Fruit fly (Drosophila melanogaster) whole organism, embryonic: ENCODE results near the gene CG13455.

Source experiments
- Abd-B ChIP-seq: fragments of 200-800 bp; sonication (Bioruptor generic); optimal IDR thresholded peaks from 2 replicates; lab custom pipeline; 2018; ENCODE audit warnings: missing biosample characterization, mild to moderate bottlenecking, missing genetic modification characterization, moderate library complexity
- Adf1 ChIP-seq: fragments of 200-800 bp; sonication (Bioruptor generic); IDR thresholded peaks from 2 replicates; pipeline ENCODE4 v1.3.6; 2022; ENCODE audit warnings: missing biosample characterization, missing genetic modification characterization
- Blimp-1 ChIP-seq: fragments of 200-800 bp; sonication (Bioruptor generic); optimal IDR thresholded peaks from 3 replicates; lab custom pipeline; 2018; ENCODE audit warnings: missing biosample characterization, missing genetic modification characterization, mild to moderate bottlenecking, moderate library complexity, missing genetic modification reagents
- CG17361 ChIP-seq: fragments of 200-800 bp; sonication (Bioruptor generic); IDR thresholded peaks from 3 replicates; pipeline ENCODE4 v1.3.6; 2022; ENCODE audit warnings: missing biosample characterization, missing genetic modification characterization
- CG2712 ChIP-seq: fragments of 200-800 bp; optimal IDR thresholded peaks from 3 replicates; lab custom pipeline; 2019; ENCODE audit warnings: missing biosample characterization, mild to moderate bottlenecking, missing genetic modification characterization, moderate library complexity
- CG32772 ChIP-seq: fragments of 200-800 bp; sonication (Bioruptor generic); IDR thresholded peaks from 2 replicates; pipeline ENCODE4 v1.3.6; 2022; ENCODE audit warnings: missing biosample characterization, missing genetic modification characterization
- CG33213 ChIP-seq: fragments of 200-800 bp; sonication (Bioruptor generic); optimal IDR thresholded peaks from 3 replicates; lab custom pipeline; 2016; ENCODE audit warnings: missing biosample characterization, missing genetic modification characterization
- CG8478 ChIP-seq: fragments of >200 bp; optimal IDR thresholded peaks from 2 replicates; lab custom pipeline; 2018
- CG8944 ChIP-seq: fragments of 200-800 bp; sonication (Bioruptor generic); optimal IDR thresholded peaks from 3 replicates; lab custom pipeline; 2016; ENCODE audit warnings: missing biosample characterization, missing genetic modification characterization
- CG9817 ChIP-seq: fragments of 200-800 bp; sonication (Bioruptor generic); optimal IDR thresholded peaks from 2 replicates; lab custom pipeline; 2018; ENCODE audit warnings: missing biosample characterization, mild to moderate bottlenecking, missing genetic modification characterization, moderate library complexity
- CTCF ChIP-seq: fragments of 200-800 bp; sonication (Bioruptor generic); optimal IDR thresholded peaks from 2 replicates; lab custom pipeline; 2017; ENCODE audit warnings: missing biosample characterization, mild to moderate bottlenecking, missing genetic modification characterization, moderate library complexity
- Camta ChIP-seq: fragments of 200-800 bp; sonication (Bioruptor generic); optimal IDR thresholded peaks from 2 replicates; lab custom pipeline; 2016; ENCODE audit warnings: missing biosample characterization, missing genetic modification characterization
- Dad ChIP-seq: fragments of 200-800 bp; sonication (Bioruptor generic); optimal IDR thresholded peaks from 3 replicates; lab custom pipeline; 2016; ENCODE audit warnings: missing biosample characterization, missing genetic modification characterization
- Dek ChIP-seq: fragments of 200-800 bp; sonication (Bioruptor generic); optimal IDR thresholded peaks from 3 replicates; lab custom pipeline; 2019; ENCODE audit warnings: missing biosample characterization, mild to moderate bottlenecking, missing genetic modification characterization, moderate library complexity
- Dip2 ChIP-seq: fragments of 200-800 bp; sonication (Bioruptor generic); IDR thresholded peaks from 2 replicates; pipeline ENCODE4 v1.3.6; 2022; ENCODE audit warnings: missing biosample characterization, missing genetic modification characterization
- Hr3 ChIP-seq: fragments of 200-800 bp; sonication (Bioruptor generic); optimal IDR thresholded peaks from 3 replicates; lab custom pipeline; 2016; ENCODE audit warnings: missing biosample characterization, missing genetic modification characterization
- Med ChIP-seq: fragments of 200-800 bp; sonication (Bioruptor generic); peaks from one replicate; lab custom pipeline; 2016; ENCODE audit warnings: missing biosample characterization, missing genetic modification characterization, mild to moderate bottlenecking, inconsistent platforms, moderate library complexity
- Oli ChIP-seq: fragments of 200-800 bp; sonication (Bioruptor generic); optimal IDR thresholded peaks from 2 replicates; lab custom pipeline; 2018; ENCODE audit warnings: missing biosample characterization, mild to moderate bottlenecking, missing genetic modification characterization, moderate library complexity
- Pdp1 ChIP-seq, 2 experiments: fragments of 200-800 bp; sonication (Bioruptor generic); optimal IDR thresholded peaks; 3 replicates each; lab custom pipeline; 2016; ENCODE audit warnings: missing biosample characterization in 2 of 2, missing genetic modification characterization in 2 of 2, mild to moderate bottlenecking in 1 of 2, moderate library complexity in 1 of 2
- Ravus ChIP-seq: fragments of 200-800 bp; sonication (Bioruptor generic); IDR thresholded peaks from 2 replicates; pipeline ENCODE4 v1.3.6; 2022; ENCODE audit warnings: missing biosample characterization, missing genetic modification characterization
- Taf1 ChIP-seq: fragments of 200-800 bp; sonication (Bioruptor generic); IDR thresholded peaks from 2 replicates; pipeline ENCODE4 v1.3.6; 2022; ENCODE audit warnings: missing biosample characterization, missing genetic modification characterization
- Trl ChIP-seq, 3 experiments: fragments of >200 bp in 2 of 3; fragments of 200-800 bp in 1 of 3; sonication (Bioruptor generic) in 1 of 3; optimal IDR thresholded peaks; 2 replicates in 1 of 3; 3 replicates in 2 of 3; lab custom pipeline; 2016 to 2017; ENCODE audit warnings: missing biosample characterization in 1 of 3, missing genetic modification characterization in 1 of 3
- abd-A ChIP-seq: fragments of 200-800 bp; sonication (Bioruptor generic); optimal IDR thresholded peaks from 3 replicates; lab custom pipeline; 2019; ENCODE audit warnings: missing biosample characterization, mild to moderate bottlenecking, missing genetic modification characterization, moderate library complexity
- bab2 ChIP-seq: fragments of 200-800 bp; sonication (Bioruptor generic); optimal IDR thresholded peaks from 2 replicates; lab custom pipeline; 2016; ENCODE audit warnings: missing biosample characterization, missing genetic modification characterization
- bowl ChIP-seq: fragments of 200-800 bp; sonication (Bioruptor generic); IDR thresholded peaks from 2 replicates; pipeline ENCODE4 v1.3.6; 2022; ENCODE audit warnings: missing biosample characterization, missing genetic modification characterization
- cas ChIP-seq: fragments of 200-800 bp; sonication (Bioruptor generic); IDR thresholded peaks from 2 replicates; pipeline ENCODE4 v1.3.6; 2022; ENCODE audit warnings: missing biosample characterization, missing genetic modification characterization
- chn ChIP-seq: fragments of 200-800 bp; sonication (Bioruptor generic); optimal IDR thresholded peaks from 2 replicates; lab custom pipeline; 2016; ENCODE audit warnings: missing biosample characterization, missing genetic modification characterization
- crc ChIP-seq: fragments of 200-800 bp; sonication (Bioruptor generic); optimal IDR thresholded peaks from 2 replicates; lab custom pipeline; 2016; ENCODE audit warnings: missing biosample characterization, missing genetic modification characterization
- dpn ChIP-seq, 2 experiments: fragments of 200-800 bp; sonication (Bioruptor generic); optimal IDR thresholded peaks; 3 replicates each; lab custom pipeline; 2016; ENCODE audit warnings: missing biosample characterization in 2 of 2, missing genetic modification characterization in 2 of 2
- ewg ChIP-seq: fragments of 200-800 bp; sonication (Bioruptor generic); optimal IDR thresholded peaks from 3 replicates; lab custom pipeline; 2017; ENCODE audit warnings: mild to moderate bottlenecking, missing biosample characterization, missing genetic modification reagents, missing genetic modification characterization
- fd64A ChIP-seq: fragments of 200-800 bp; sonication (Bioruptor generic); optimal IDR thresholded peaks from 3 replicates; lab custom pipeline; 2018; ENCODE audit warnings: missing biosample characterization, mild to moderate bottlenecking, missing genetic modification characterization
- gsb ChIP-seq: fragments of 200-800 bp; sonication (Bioruptor generic); IDR thresholded peaks from 2 replicates; pipeline ENCODE4 v1.3.6; 2022; ENCODE audit warnings: missing biosample characterization, missing genetic modification characterization
- her ChIP-seq: fragments of 200-800 bp; sonication (Bioruptor generic); optimal IDR thresholded peaks from 2 replicates; lab custom pipeline; 2016; ENCODE audit warnings: missing biosample characterization, missing genetic modification characterization
- kni ChIP-seq: fragments of 200-800 bp; sonication (Bioruptor generic); optimal IDR thresholded peaks from 3 replicates; lab custom pipeline; 2017; ENCODE audit warnings: mild to moderate bottlenecking, missing biosample characterization, missing genetic modification reagents, missing genetic modification characterization
- lola ChIP-seq, 3 experiments: fragments of >200 bp in 2 of 3; fragments of 200-800 bp in 1 of 3; sonication (Bioruptor generic) in 1 of 3; optimal IDR thresholded peaks; 2 replicates each; lab custom pipeline; 2017 to 2019; ENCODE audit warnings: missing biosample characterization in 3 of 3, missing genetic modification characterization in 3 of 3, mild to moderate bottlenecking in 1 of 3, moderate library complexity in 1 of 3
- odd ChIP-seq: fragments of 200-800 bp; sonication (Bioruptor generic); optimal IDR thresholded peaks from 2 replicates; lab custom pipeline; 2017; ENCODE audit warnings: missing biosample characterization, mild to moderate bottlenecking, missing genetic modification characterization
- pnt ChIP-seq: fragments of 200-800 bp; sonication (Bioruptor generic); optimal IDR thresholded peaks from 3 replicates; lab custom pipeline; 2016; ENCODE audit warnings: missing biosample characterization, missing genetic modification characterization
- pros ChIP-seq: fragments of 200-800 bp; sonication (Bioruptor generic); optimal IDR thresholded peaks from 3 replicates; lab custom pipeline; 2019; ENCODE audit warnings: missing biosample characterization, mild to moderate bottlenecking, missing genetic modification characterization, moderate library complexity
- scrt ChIP-seq: fragments of 200-800 bp; sonication (Bioruptor generic); optimal IDR thresholded peaks from 2 replicates; lab custom pipeline; 2018; ENCODE audit warnings: missing biosample characterization, mild to moderate bottlenecking, missing genetic modification characterization, moderate library complexity
- sens ChIP-seq: fragments of 200-800 bp; sonication (Bioruptor generic); peaks from one replicate; lab custom pipeline; 2016; ENCODE audit warnings: missing biosample characterization, missing genetic modification characterization
- slbo ChIP-seq: fragments of 200-800 bp; sonication (Bioruptor generic); IDR thresholded peaks from 2 replicates; pipeline ENCODE4 v1.3.6; 2022; ENCODE audit warnings: missing biosample characterization, missing genetic modification characterization
- sqz ChIP-seq: fragments of 200-800 bp; sonication (Bioruptor generic); optimal IDR thresholded peaks from 3 replicates; lab custom pipeline; 2018; ENCODE audit warnings: missing biosample characterization, mild to moderate bottlenecking, missing genetic modification characterization
- tup ChIP-seq: fragments of 200-800 bp; sonication (Bioruptor generic); optimal IDR thresholded peaks from 2 replicates; lab custom pipeline; 2016; ENCODE audit warnings: missing biosample characterization, mild to moderate bottlenecking, missing genetic modification characterization, moderate library complexity
- twi ChIP-seq: fragments of 200-800 bp; optimal IDR thresholded peaks from 2 replicates; lab custom pipeline; 2019; ENCODE audit warnings: missing biosample characterization, mild to moderate bottlenecking, missing genetic modification characterization, moderate library complexity
- usp ChIP-seq: fragments of >200 bp; optimal IDR thresholded peaks from 2 replicates; lab custom pipeline; 2017; ENCODE audit warnings: missing biosample characterization, missing genetic modification characterization
- zen ChIP-seq: fragments of 200-800 bp; sonication (Bioruptor generic); optimal IDR thresholded peaks from 3 replicates; lab custom pipeline; 2018; ENCODE audit warnings: missing biosample characterization, mild to moderate bottlenecking, missing genetic modification characterization, moderate library complexity
- zf30C ChIP-seq: fragments of 200-800 bp; sonication (Bioruptor generic); optimal IDR thresholded peaks from 3 replicates; lab custom pipeline; 2018; ENCODE audit warnings: missing biosample characterization, mild to moderate bottlenecking, missing genetic modification characterization

The CG13455 gene

dm6 chr3L:15539903-15540409 is 43.6 kb downstream of the CG13455 start:
- no peak for TF ChIP-seq CG8944 (GFP tag; lab: Kevin White, UChicago)
- TF ChIP-seq CG33213 (GFP tag; lab: Kevin White, UChicago) = no peak
- peak; percentile 8 for TF ChIP-seq Med (GFP tag; lab: Kevin White, UChicago)
- no peak for TF ChIP-seq lola (GFP tag; optimal IDR thresholded peaks at IDR 0.05; lab: Kevin White, UChicago)
- no peak for TF ChIP-seq pros
- no peak for TF ChIP-seq Dek (tag; lab: Kevin White, UChicago)
- TF ChIP-seq odd (GFP tag; lab: Kevin White, UChicago) = no peak
- TF ChIP-seq sens (GFP tag; lab: Kevin White, UChicago) = peak; percentile 53
- TF ChIP-seq Ravus (GFP tag; lab: Robert Waterston, UW) = no peak
- peak; percentile 12 for TF ChIP-seq Blimp-1 (GFP tag; lab: Kevin White, UChicago)
- TF ChIP-seq bowl (GFP tag; lab: Robert Waterston, UW) = no peak
- no peak for TF ChIP-seq Dip2 (GFP tag; lab: Robert Waterston, UW)
- TF ChIP-seq tup (GFP tag; lab: Kevin White, UChicago) = no peak
- TF ChIP-seq Abd-B (GFP tag; lab: Kevin White, UChicago) = no peak
- TF ChIP-seq Camta (GFP tag; lab: Kevin White, UChicago) = no peak
- TF ChIP-seq zf30C (GFP tag; lab: Kevin White, UChicago) = no peak
- no peak for TF ChIP-seq twi (tag; lab: Kevin White, UChicago)
- TF ChIP-seq gsb (GFP tag; lab: Robert Waterston, UW) = no peak
- no peak for TF ChIP-seq slbo
- TF ChIP-seq chn = no peak
- no peak for TF ChIP-seq crc (GFP tag; lab: Kevin White, UChicago)
- no peak for TF ChIP-seq CTCF (GFP tag; lab: Kevin White, UChicago)
- no peak for TF ChIP-seq Hr3 (GFP tag; lab: Kevin White, UChicago)
- TF ChIP-seq cas (GFP tag; lab: Robert Waterston, UW) = no peak
- TF ChIP-seq bab2 = no peak
- peak in 1 of 2 experiments; percentile 53 for TF ChIP-seq Pdp1 (GFP tag; optimal IDR thresholded peaks at IDR 0.05; lab: Kevin White, UChicago)
- no peak for TF ChIP-seq Oli
- TF ChIP-seq pnt (GFP tag; lab: Kevin White, UChicago) = no peak
- peak; percentile 12 for TF ChIP-seq kni

DNA sequence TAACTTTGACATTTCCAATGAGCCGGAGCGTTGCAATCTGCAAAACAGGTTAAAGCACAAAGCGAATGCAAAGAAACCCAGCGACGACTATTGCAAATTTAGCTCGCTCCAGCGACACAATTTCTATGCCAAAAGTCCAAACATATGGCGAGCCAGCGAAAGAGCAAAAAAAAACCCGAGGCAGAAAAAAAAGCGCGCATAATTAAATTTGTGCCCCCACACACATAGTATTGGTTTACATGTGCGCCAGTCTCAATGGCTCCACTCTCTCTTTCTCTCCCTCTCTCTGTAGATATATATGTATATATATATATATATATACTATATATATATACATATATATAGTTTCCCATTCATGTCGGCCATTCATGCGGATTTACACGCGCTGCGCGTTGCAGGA is 44.3 kb downstream of the CG13455 start:
- TF ChIP-seq sqz (GFP tag; lab: Kevin White, UChicago) = peak; percentile 66
- no peak for TF ChIP-seq her
- TF ChIP-seq fd64A (GFP tag; lab: Kevin White, UChicago) = no peak
- TF ChIP-seq Trl (optimal IDR thresholded peaks at IDR 0.05; lab: Kevin White, UChicago) = peak; percentile 18 to 50
- no peak for TF ChIP-seq Trl (GFP tag; optimal IDR thresholded peaks at IDR 0.05; lab: Kevin White, UChicago)
- 0 out of 2 replicates have a peak, but pooled peaks have one; percentile 23 for TF ChIP-seq CG32772 (GFP tag; lab: Robert Waterston, UW)
- no peak for TF ChIP-seq usp
- TF ChIP-seq ewg (GFP tag; lab: Kevin White, UChicago) = peak; percentile 38

DNA sequence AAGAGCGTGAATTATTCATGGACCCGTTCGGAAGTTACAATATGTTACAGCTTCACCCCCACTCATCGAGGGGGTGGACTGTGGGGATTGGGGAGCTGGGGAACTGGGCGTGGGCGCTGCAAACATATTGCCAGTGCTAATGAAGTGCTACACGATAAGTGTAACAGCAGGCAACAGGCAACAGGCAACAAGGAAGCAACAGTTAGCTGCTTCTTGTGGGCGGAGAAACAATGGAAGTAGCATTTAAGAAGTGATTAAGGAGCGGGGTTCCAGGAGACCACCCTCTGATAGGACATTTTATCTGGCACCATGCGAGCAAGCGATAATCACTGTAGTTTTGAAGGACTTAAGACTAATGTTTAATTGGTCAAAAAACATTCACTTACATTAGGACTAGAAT is 44.9 kb downstream of the CG13455 start:
- TF ChIP-seq abd-A (tag; lab: Kevin White, UChicago) (peak; percentile 40), CG17361 (GFP tag; lab: Robert Waterston, UW) (no peak), CG8478 (lab: Kevin White, UChicago) (no peak), zen (tag; lab: Kevin White, UChicago) (peak; percentile 51), CG9817 (no peak), Adf1 (GFP tag; lab: Robert Waterston, UW) (no peak), CG2712 (no peak), scrt (GFP tag; lab: Kevin White, UChicago) (peak; percentile 94), Taf1 (GFP tag; lab: Robert Waterston, UW) (no peak), dpn (GFP tag; optimal IDR thresholded peaks at IDR 0.05; lab: Kevin White, UChicago) (no peak), Dad (GFP tag; lab: Kevin White, UChicago) (no peak)
